Worm (Caenorhabditis elegans): ENCODE results near the gene zyg-12.

DNA sequence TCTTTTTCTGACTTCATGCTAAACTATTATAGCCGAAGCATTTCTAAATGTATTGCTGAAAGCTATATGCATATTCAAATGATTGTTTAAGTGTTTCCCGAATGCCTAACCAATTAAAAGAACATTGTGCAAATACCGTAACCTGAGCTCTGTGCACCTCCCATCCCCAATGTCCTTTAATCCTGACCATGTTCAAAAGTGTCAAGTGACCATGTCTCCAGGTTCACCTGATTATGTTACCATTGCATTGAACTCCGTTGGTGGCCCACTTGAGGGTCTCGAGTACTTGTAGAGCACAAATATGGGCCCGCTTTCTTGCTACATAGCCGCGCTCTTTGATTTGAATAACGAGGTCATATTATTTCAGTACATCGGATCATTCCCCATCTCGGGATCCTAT, 25.6 kb downstream of the zyg-12 start:
- TF ChIP-seq lin-39 (tag; optimal IDR thresholded peaks at IDR 0.05) (no peak), nhr-12 (tag; optimal IDR thresholded peaks at IDR 0.05) (no peak), unc-62 (GFP tag; optimal IDR thresholded peaks at IDR 0.05) (no peak)
